Worm (Caenorhabditis elegans): Measurements from ENCODE around the gene del-6.

Gene del-6

ce11 chrV:10562817-10563216, 9.9 kb upstream of the del-6 start:
- no peak for TF ChIP-seq ztf-29 (GFP tag; IDR thresholded peaks at IDR 0.05)
- TF ChIP-seq ref-1 (GFP tag; conservative IDR thresholded peaks at IDR 0.05), result no peak
- no peak for TF ChIP-seq cog-1 (tag; optimal IDR thresholded peaks at IDR 0.05)
- TF ChIP-seq tab-1 (GFP tag; IDR thresholded peaks at IDR 0.05), result no peak
- no peak for TF ChIP-seq ztf-23 (GFP tag; IDR thresholded peaks at IDR 0.05)
- no peak for TF ChIP-seq T22C8.4 (GFP tag; IDR thresholded peaks at IDR 0.05)
- TF ChIP-seq klf-2 (GFP tag; conservative IDR thresholded peaks at IDR 0.05), result no peak
- TF ChIP-seq flt-1 (GFP tag; IDR thresholded peaks at IDR 0.05), result no peak
- no peak for TF ChIP-seq med-1 (GFP tag; optimal IDR thresholded peaks at IDR 0.05; ENCODE audit: insufficient read depth)

- TF ChIP-seq tab-1 (GFP tag; IDR thresholded peaks at IDR 0.05) (no peak), ref-1 (GFP tag; conservative IDR thresholded peaks at IDR 0.05) (no peak), T22C8.4 (GFP tag; IDR thresholded peaks at IDR 0.05) (no peak), ztf-23 (GFP tag; IDR thresholded peaks at IDR 0.05) (no peak), ztf-29 (GFP tag; IDR thresholded peaks at IDR 0.05) (no peak), klf-2 (GFP tag; conservative IDR thresholded peaks at IDR 0.05) (no peak), cog-1 (tag; optimal IDR thresholded peaks at IDR 0.05) (no peak), med-1 (GFP tag; optimal IDR thresholded peaks at IDR 0.05; ENCODE audit: insufficient read depth) (no peak), flt-1 (GFP tag; IDR thresholded peaks at IDR 0.05) (no peak)
Measured at ce11 chrV:10564140-10564539, 8.6 kb upstream of the del-6 start.

ce11 chrV:10564830-10565365, 7.8 kb upstream of the del-6 start, which contains the start of gene cat-4:
Gene cat-4, plus strand, starts transcription at chrV:10564880.
- no peak for TF ChIP-seq flt-1 (GFP tag; IDR thresholded peaks at IDR 0.05)
- no peak for TF ChIP-seq T22C8.4 (GFP tag; IDR thresholded peaks at IDR 0.05)
- TF ChIP-seq tab-1 (GFP tag; IDR thresholded peaks at IDR 0.05), result no peak
- TF ChIP-seq klf-2 (GFP tag; conservative IDR thresholded peaks at IDR 0.05), result no peak
- no peak for TF ChIP-seq ztf-23 (GFP tag; IDR thresholded peaks at IDR 0.05)
- TF ChIP-seq cog-1 (tag; optimal IDR thresholded peaks at IDR 0.05), result no peak
- TF ChIP-seq med-1 (GFP tag; optimal IDR thresholded peaks at IDR 0.05; ENCODE audit: insufficient read depth), result no peak
- no peak for TF ChIP-seq ref-1 (GFP tag; conservative IDR thresholded peaks at IDR 0.05)
- TF ChIP-seq ztf-29 (GFP tag; IDR thresholded peaks at IDR 0.05), result no peak

- TF ChIP-seq ztf-23 (GFP tag; IDR thresholded peaks at IDR 0.05), result no peak
- TF ChIP-seq flt-1 (GFP tag; IDR thresholded peaks at IDR 0.05), result no peak
- no peak for TF ChIP-seq T22C8.4 (GFP tag; IDR thresholded peaks at IDR 0.05)
Measured at ce11 chrV:10568496-10568895, 4.2 kb upstream of the del-6 start.

- TF ChIP-seq ztf-29 (GFP tag; IDR thresholded peaks at IDR 0.05), result no peak
- TF ChIP-seq T22C8.4 (GFP tag; IDR thresholded peaks at IDR 0.05), result no peak
- no peak for TF ChIP-seq ref-1 (GFP tag; conservative IDR thresholded peaks at IDR 0.05)
Measured at ce11 chrV:10571523-10571922, 1.2 kb upstream of the del-6 start.

- TF ChIP-seq flt-1 (GFP tag; IDR thresholded peaks at IDR 0.05) (no peak), ref-1 (GFP tag; conservative IDR thresholded peaks at IDR 0.05) (no peak), tab-1 (GFP tag; IDR thresholded peaks at IDR 0.05) (no peak), med-1 (GFP tag; optimal IDR thresholded peaks at IDR 0.05; ENCODE audit: insufficient read depth) (no peak), cog-1 (tag; optimal IDR thresholded peaks at IDR 0.05) (no peak), ztf-23 (GFP tag; IDR thresholded peaks at IDR 0.05) (no peak), ztf-29 (GFP tag; IDR thresholded peaks at IDR 0.05) (no peak), T22C8.4 (GFP tag; IDR thresholded peaks at IDR 0.05) (no peak), klf-2 (GFP tag; conservative IDR thresholded peaks at IDR 0.05) (no peak)
Measured at ce11 chrV:10574197-10574596, 1.5 kb downstream of the del-6 start.

ce11 chrV:10576319-10576718, 3.6 kb downstream of the del-6 start, which contains the start of gene vps-54:
Gene vps-54, minus strand, starts transcription at chrV:10576419.
- TF ChIP-seq flt-1 (GFP tag; IDR thresholded peaks at IDR 0.05) (no peak), med-1 (GFP tag; optimal IDR thresholded peaks at IDR 0.05; ENCODE audit: insufficient read depth) (no peak), T22C8.4 (GFP tag; IDR thresholded peaks at IDR 0.05) (no peak), ztf-29 (GFP tag; IDR thresholded peaks at IDR 0.05) (no peak), cog-1 (tag; optimal IDR thresholded peaks at IDR 0.05) (no peak), ref-1 (GFP tag; conservative IDR thresholded peaks at IDR 0.05) (no peak), klf-2 (GFP tag; conservative IDR thresholded peaks at IDR 0.05) (no peak), tab-1 (GFP tag; IDR thresholded peaks at IDR 0.05) (no peak), ztf-23 (GFP tag; IDR thresholded peaks at IDR 0.05) (no peak)

- TF ChIP-seq ztf-23 (GFP tag; IDR thresholded peaks at IDR 0.05), result no peak
- no peak for TF ChIP-seq ztf-29 (GFP tag; IDR thresholded peaks at IDR 0.05)
- TF ChIP-seq flt-1 (GFP tag; IDR thresholded peaks at IDR 0.05), result no peak
Measured at ce11 chrV:10578226-10578625, 5.5 kb downstream of the del-6 start, which contains the start of gene mics-1. Gene mics-1, minus strand, starts transcription at chrV:10578326.

ce11 chrV:10578938-10579337, 6.2 kb downstream of the del-6 start, which contains the start of the genes erh-1 and lpd-9:
Gene erh-1, minus strand, starts transcription at chrV:10579141.
Gene lpd-9, plus strand, starts transcription at chrV:10579305.
- TF ChIP-seq tab-1 (GFP tag; IDR thresholded peaks at IDR 0.05), result no peak
- TF ChIP-seq med-1 (GFP tag; optimal IDR thresholded peaks at IDR 0.05; ENCODE audit: insufficient read depth), result peak; percentile 33
- no peak for TF ChIP-seq ref-1 (GFP tag; conservative IDR thresholded peaks at IDR 0.05)
- TF ChIP-seq flt-1 (GFP tag; IDR thresholded peaks at IDR 0.05), result no peak
- no peak for TF ChIP-seq klf-2 (GFP tag; conservative IDR thresholded peaks at IDR 0.05)
- no peak for TF ChIP-seq T22C8.4 (GFP tag; IDR thresholded peaks at IDR 0.05)
- TF ChIP-seq cog-1 (tag; optimal IDR thresholded peaks at IDR 0.05), result no peak
- TF ChIP-seq ztf-23 (GFP tag; IDR thresholded peaks at IDR 0.05), result 0 out of 2 replicates have a peak, but pooled peaks have one; percentile 45
- TF ChIP-seq ztf-29 (GFP tag; IDR thresholded peaks at IDR 0.05), result no peak

- TF ChIP-seq klf-2 (GFP tag; conservative IDR thresholded peaks at IDR 0.05) (no peak), med-1 (GFP tag; optimal IDR thresholded peaks at IDR 0.05; ENCODE audit: insufficient read depth) (no peak), ref-1 (GFP tag; conservative IDR thresholded peaks at IDR 0.05) (no peak), ztf-23 (GFP tag; IDR thresholded peaks at IDR 0.05) (no peak), T22C8.4 (GFP tag; IDR thresholded peaks at IDR 0.05) (no peak), cog-1 (tag; optimal IDR thresholded peaks at IDR 0.05) (no peak), ztf-29 (GFP tag; IDR thresholded peaks at IDR 0.05) (no peak), tab-1 (GFP tag; IDR thresholded peaks at IDR 0.05) (no peak), flt-1 (GFP tag; IDR thresholded peaks at IDR 0.05) (no peak)
Measured at ce11 chrV:10580638-10581037, 7.9 kb downstream of the del-6 start.

Measured in whole organism, midembryonic.